Fruit fly (Drosophila melanogaster) whole organism: Measurements from ENCODE around the gene Alg9.

ENCODE experiments used
- CG8478 ChIP-seq: fragments of >200 bp; optimal IDR thresholded peaks from 2 replicates; lab custom pipeline; 2018; ENCODE audit warnings: inconsistent platforms
- Dll ChIP-seq: fragments of >200 bp; optimal IDR thresholded peaks from 2 replicates; lab custom pipeline; 2017
- EcR ChIP-seq, 2 experiments: fragments of >200 bp; optimal IDR thresholded peaks; 2 replicates each; lab custom pipeline; 2017; ENCODE audit warnings: missing biosample characterization in 2 of 2, missing genetic modification characterization in 2 of 2, missing genetic modification reagents in 2 of 2
- pan ChIP-seq: fragments of >200 bp; optimal IDR thresholded peaks from 2 replicates; lab custom pipeline; 2017
- psq ChIP-seq: fragments of >200 bp; optimal IDR thresholded peaks from 2 replicates; lab custom pipeline; 2017
- usp ChIP-seq: fragments of >200 bp; optimal IDR thresholded peaks from 2 replicates; lab custom pipeline; 2017; ENCODE audit warnings: missing biosample characterization, missing genetic modification characterization, mixed read lengths

Alg9 gene

DNA sequence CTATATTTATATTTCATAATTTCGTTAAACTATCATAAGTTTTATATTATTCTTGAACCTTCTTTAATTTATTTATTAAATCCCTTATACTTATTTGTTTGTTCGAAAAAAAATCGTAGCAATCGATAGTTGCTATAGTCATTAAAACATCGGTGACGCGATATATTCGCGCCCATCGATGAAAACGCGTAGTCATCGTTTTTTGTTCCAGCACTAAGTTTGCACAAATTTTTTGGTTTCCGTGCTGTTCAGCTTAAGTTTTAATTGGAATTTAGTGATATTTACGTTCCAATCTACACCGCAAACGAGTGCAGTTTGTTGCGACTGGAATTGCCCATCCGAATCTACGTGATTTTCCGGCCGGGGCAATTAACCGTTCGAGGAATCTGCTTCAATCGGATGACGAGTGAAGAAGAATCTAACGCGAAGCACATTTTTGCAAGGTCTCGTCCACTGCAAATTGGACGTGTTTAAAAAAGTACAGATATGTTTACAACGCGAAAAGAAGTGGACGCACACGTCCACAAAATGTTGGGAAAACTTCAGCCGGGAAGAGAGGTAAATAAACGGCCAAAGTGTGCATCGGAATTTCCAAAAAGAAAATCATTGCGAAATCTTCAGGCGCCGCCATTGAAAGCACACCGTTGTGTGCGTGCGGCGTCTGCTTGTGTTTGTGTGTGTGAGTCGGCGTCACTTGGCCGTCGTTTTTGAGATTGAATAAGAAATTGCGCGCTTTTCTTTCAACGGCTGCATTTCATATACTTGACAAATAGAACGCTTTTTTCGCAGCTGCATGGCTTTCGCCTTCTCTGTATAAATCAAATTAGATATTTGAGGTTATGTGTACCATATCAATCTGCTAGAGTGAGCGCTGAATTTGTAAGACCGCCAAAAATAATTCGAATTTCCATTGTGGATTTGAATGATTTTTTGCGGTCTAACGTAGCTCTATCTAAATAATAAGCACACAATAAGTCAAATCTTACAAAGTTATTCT is 28.1 kb downstream of the Alg9 start, which contains the start of gene Nup358:
Nup358 (plus strand) TSS at position 204 of the 997 bp plus-strand sequence.
- TF ChIP-seq CG8478 (lab: Kevin White, UChicago) = no peak
- TF ChIP-seq Dll (lab: Kevin White, UChicago) = no peak
- TF ChIP-seq pan = no peak
- TF ChIP-seq EcR (GFP tag; optimal IDR thresholded peaks at IDR 0.05; lab: Kevin White, UChicago) = no peak
- TF ChIP-seq usp (GFP tag; lab: Kevin White, UChicago) = no peak
- TF ChIP-seq psq (lab: Kevin White, UChicago) = no peak

DNA sequence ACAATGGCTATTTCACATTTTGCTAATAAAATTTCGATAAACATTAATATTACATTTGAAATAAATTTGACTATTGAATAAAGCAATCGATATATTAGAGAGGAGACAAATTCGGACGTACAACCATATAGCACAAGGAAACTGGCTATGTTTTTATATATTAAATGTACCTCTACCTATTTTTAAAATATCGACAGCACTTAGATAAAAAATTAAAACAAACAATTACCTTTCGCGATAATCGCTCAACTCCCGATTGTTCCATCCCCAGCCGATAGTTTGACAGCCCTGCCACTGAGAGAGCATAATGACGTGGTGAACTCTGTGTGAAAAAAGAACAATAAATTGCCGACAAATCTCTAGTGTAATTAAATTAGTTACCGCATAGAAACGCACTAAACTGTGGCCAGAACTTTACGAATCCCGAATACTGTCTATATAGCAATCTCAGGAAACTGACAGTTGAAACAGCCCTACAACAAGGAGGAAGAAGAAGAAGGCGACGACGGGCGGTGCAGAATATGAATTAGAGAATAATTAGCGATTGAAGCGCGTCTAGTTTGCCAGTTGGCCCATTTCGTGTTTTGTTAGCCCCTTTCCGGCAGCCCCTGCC is 37.3 kb downstream of the Alg9 start, which contains the start of gene CG11857:
CG11857 (plus strand) TSS at position 271 of the 613 bp plus-strand sequence.
- no peak for TF ChIP-seq Dll (lab: Kevin White, UChicago)
- no peak for TF ChIP-seq pan
- TF ChIP-seq EcR (GFP tag; optimal IDR thresholded peaks at IDR 0.05; lab: Kevin White, UChicago) = no peak
- TF ChIP-seq psq (lab: Kevin White, UChicago) = no peak
- no peak for TF ChIP-seq usp (GFP tag; lab: Kevin White, UChicago)
- no peak for TF ChIP-seq CG8478 (lab: Kevin White, UChicago)

- TF ChIP-seq EcR (GFP tag; optimal IDR thresholded peaks at IDR 0.05; lab: Kevin White, UChicago) (no peak), usp (GFP tag; lab: Kevin White, UChicago) (no peak), psq (lab: Kevin White, UChicago) (no peak), CG8478 (lab: Kevin White, UChicago) (no peak), pan (no peak), Dll (lab: Kevin White, UChicago) (no peak)
Observed at dm6 chr3R:25260670-25261069, 39.3 kb downstream of the Alg9 start.

DNA sequence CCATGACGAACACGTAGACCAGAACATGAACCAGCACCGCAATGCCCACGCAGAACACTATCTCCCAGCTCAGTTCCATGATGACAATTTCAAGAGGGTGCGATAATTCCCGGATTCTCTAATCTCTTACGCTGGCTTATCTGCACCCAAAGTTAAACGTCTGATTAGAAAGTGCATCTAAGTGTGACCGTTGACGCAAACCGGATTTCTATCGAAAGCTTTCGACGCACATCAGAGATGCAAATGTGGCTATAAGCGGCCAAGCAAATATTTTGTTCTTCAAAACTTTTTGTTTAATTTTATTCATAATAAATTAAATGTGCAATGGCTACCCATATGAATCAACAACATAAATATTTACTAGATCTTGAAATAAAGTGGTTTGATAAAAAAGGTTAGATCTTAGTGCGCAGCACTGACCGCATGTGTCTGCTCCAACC is 41.0 kb downstream of the Alg9 start, which contains the start of the genes Kdsr and CG11858:
Kdsr (minus strand) TSS at position 177 of the 440 bp plus-strand sequence.
CG11858 (plus strand) TSS at position 420 of the 440 bp plus-strand sequence.
- TF ChIP-seq psq (lab: Kevin White, UChicago) = no peak

DNA sequence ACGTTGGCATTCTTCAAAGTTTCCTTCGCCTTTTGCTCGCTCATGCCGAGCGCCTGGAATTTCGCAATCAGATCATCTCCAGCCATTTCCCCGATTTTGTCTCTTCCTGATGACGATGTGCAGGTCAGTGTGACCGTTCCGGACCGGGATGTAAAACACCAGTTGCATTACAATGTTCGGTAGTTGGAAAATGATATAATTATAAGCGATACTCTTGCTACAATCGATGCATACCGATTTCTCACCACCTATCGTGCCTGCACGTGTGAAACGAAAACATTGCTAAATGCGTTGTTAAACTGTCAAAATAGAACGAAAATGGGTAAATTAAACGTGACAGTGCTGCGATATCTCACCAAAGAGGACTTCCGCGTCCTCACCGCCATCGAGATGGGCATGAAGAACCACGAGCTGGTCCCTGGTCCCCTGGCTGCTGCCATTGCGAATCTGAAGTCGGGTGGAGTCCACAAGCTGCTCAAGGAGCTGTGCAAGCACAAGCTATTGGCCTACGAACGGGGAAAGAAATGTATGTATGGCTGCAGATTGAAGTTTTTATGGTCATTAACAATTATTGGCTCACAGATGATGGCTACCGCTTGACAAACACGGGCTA is 44.3 kb downstream of the Alg9 start, which contains the start of the genes GlnRS and RIOK2:
GlnRS (minus strand) TSS at position 133 of the 613 bp plus-strand sequence.
RIOK2 (plus strand) TSS at position 256 of the 613 bp plus-strand sequence.
- TF ChIP-seq CG8478 (lab: Kevin White, UChicago) = no peak
- TF ChIP-seq Dll (lab: Kevin White, UChicago) = no peak
- TF ChIP-seq EcR (GFP tag; optimal IDR thresholded peaks at IDR 0.05; lab: Kevin White, UChicago) = no peak
- no peak for TF ChIP-seq pan
- no peak for TF ChIP-seq usp (GFP tag; lab: Kevin White, UChicago)

DNA sequence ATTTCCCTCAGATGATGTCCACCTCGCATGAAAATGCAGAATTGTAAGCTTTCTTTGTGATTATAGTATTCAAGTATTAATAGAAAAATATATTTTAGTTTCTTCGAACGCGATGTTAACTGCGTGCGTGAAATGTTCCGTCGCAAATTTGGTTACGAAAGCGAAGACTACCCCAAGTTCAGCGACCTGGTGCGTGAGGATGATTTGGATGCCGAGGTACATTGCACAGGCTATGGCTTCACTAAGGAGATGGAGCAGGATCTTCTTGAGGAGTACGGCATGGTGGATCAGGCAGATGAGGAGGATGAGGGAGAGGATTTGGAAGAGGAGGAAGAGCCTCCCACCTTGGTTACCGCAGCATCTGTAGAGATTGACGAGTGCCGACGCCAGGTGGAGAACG is 45.4 kb downstream of the Alg9 start:
- TF ChIP-seq CG8478 (lab: Kevin White, UChicago) (no peak), Dll (lab: Kevin White, UChicago) (no peak), usp (GFP tag; lab: Kevin White, UChicago) (no peak), psq (lab: Kevin White, UChicago) (no peak), pan (no peak), EcR (GFP tag; optimal IDR thresholded peaks at IDR 0.05; lab: Kevin White, UChicago) (no peak)

DNA sequence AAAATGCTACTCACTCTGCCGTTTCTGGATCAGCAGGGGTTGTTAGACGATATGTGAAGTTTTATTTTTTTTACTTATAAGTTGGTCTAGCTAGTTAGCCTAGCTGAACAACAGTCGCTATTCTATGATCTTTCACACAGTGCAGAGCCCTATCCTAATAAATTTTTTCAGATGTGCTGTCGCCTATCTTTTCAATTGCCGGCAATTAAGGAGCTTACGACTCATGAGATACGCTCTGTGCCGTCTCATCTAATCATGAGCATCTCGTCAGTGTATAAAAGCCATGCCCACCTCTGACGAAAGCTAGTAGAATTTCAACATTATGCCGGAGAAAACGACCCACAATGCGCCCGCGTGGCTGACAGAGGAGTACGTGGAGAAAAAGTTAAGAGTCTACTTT is 48.5 kb downstream of the Alg9 start, which contains the start of the genes CG11889 and CG11891:
CG11889 (plus strand) TSS at position 301 of the 400 bp plus-strand sequence.
CG11891 (plus strand) TSS at position 301 of the 400 bp plus-strand sequence.
- no peak for TF ChIP-seq pan
- TF ChIP-seq Dll (lab: Kevin White, UChicago) = no peak
- no peak for TF ChIP-seq CG8478 (lab: Kevin White, UChicago)
- no peak for TF ChIP-seq psq (lab: Kevin White, UChicago)
- no peak for TF ChIP-seq EcR (GFP tag; optimal IDR thresholded peaks at IDR 0.05; lab: Kevin White, UChicago)
- TF ChIP-seq usp (GFP tag; lab: Kevin White, UChicago) = no peak

dm6 chr3R:25273537-25273936 is 52.1 kb downstream of the Alg9 start, which contains the start of gene CG11878:
CG11878 (plus strand) TSS chr3R:25273837.
- no peak for TF ChIP-seq pan
- TF ChIP-seq psq (lab: Kevin White, UChicago) = no peak
- TF ChIP-seq CG8478 (lab: Kevin White, UChicago) = no peak
- TF ChIP-seq usp (GFP tag; lab: Kevin White, UChicago) = no peak
- no peak for TF ChIP-seq Dll (lab: Kevin White, UChicago)
- no peak for TF ChIP-seq EcR (GFP tag; optimal IDR thresholded peaks at IDR 0.05; lab: Kevin White, UChicago)
